Fruit fly (Drosophila melanogaster) whole organism, pupa: ENCODE measurements around the gene CG12766.

Experiments used
- CG12605 ChIP-seq: fragments of 200-800 bp; sonication (Bioruptor generic); IDR thresholded peaks from 2 replicates; pipeline ENCODE4 v1.3.6; 2022; ENCODE audit warnings: missing biosample characterization, missing genetic modification characterization
- CG14655 ChIP-seq: fragments of 200-800 bp; sonication (Bioruptor generic); optimal IDR thresholded peaks from 3 replicates; lab custom pipeline; 2017; ENCODE audit warnings: mild to moderate bottlenecking, missing biosample characterization, missing genetic modification reagents, missing genetic modification characterization
- CG34367 ChIP-seq: fragments of 200-800 bp; sonication (Bioruptor generic); optimal IDR thresholded peaks from 2 replicates; lab custom pipeline; 2018; ENCODE audit warnings: missing biosample characterization, mild to moderate bottlenecking, missing genetic modification characterization
- CG8301 ChIP-seq: fragments of 200-800 bp; sonication (Bioruptor generic); optimal IDR thresholded peaks from 2 replicates; lab custom pipeline; 2018; ENCODE audit warnings: missing biosample characterization, mild to moderate bottlenecking, missing genetic modification characterization
- EcR ChIP-seq: fragments of 200-800 bp; sonication (Bioruptor generic); optimal IDR thresholded peaks from 3 replicates; lab custom pipeline; 2019; ENCODE audit warnings: missing biosample characterization, missing genetic modification characterization, mild to moderate bottlenecking, moderate library complexity, missing genetic modification reagents
- Ets98B ChIP-seq: fragments of 200-800 bp; sonication (Bioruptor generic); IDR thresholded peaks from 2 replicates; pipeline ENCODE4 v1.3.6; 2022; ENCODE audit warnings: missing biosample characterization, missing genetic modification characterization
- Pif1A ChIP-seq: fragments of 200-800 bp; sonication (Bioruptor generic); optimal IDR thresholded peaks from 3 replicates; lab custom pipeline; 2016; ENCODE audit warnings: missing biosample characterization, missing genetic modification characterization
- Pif1B ChIP-seq: fragments of 200-800 bp; sonication (Bioruptor generic); optimal IDR thresholded peaks from 3 replicates; lab custom pipeline; 2016; ENCODE audit warnings: missing biosample characterization, missing genetic modification characterization
- fd96Ca ChIP-seq: fragments of 200-800 bp; sonication (Bioruptor generic); IDR thresholded peaks from 3 replicates; pipeline ENCODE4 v1.3.6; 2022; ENCODE audit warnings: missing biosample characterization, missing genetic modification characterization
- gl ChIP-seq: fragments of 200-800 bp; sonication (Bioruptor generic); optimal IDR thresholded peaks from 2 replicates; lab custom pipeline; 2018; ENCODE audit warnings: missing biosample characterization, mild to moderate bottlenecking, missing genetic modification characterization

DNA sequence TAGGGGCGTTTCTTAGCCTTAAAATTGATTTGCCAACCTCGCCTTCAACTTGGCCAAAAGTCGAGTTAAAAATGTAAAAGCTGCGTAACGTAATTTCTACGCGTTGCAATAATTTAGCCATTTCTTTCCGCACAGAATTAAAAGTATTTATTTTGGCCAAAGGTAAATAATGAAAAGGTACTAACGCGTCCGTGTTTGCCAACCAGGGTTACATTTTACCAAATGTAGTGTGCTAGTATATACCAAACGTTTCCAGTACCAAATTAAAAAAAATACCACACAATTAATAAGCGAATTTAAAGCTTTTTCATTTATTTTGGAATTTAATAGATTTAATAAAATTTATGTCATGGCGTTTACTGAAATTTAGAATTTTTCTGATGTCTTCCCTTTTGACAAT, 40.9 kb downstream of the CG12766 start, which contains the start of gene Ccz1:
- TF ChIP-seq CG8301 (tag; lab: Kevin White, UChicago) (no peak), EcR (GFP tag; lab: Kevin White, UChicago) (no peak), CG12605 (GFP tag; lab: Robert Waterston, UW) (no peak), Pif1B (GFP tag; lab: Kevin White, UChicago) (no peak), fd96Ca (no peak), CG34367 (tag; lab: Kevin White, UChicago) (no peak), Ets98B (no peak), gl (tag; lab: Kevin White, UChicago) (no peak), CG14655 (no peak), Pif1A (GFP tag; lab: Kevin White, UChicago) (no peak)
